Worm (Caenorhabditis elegans): ENCODE data around the gene T26E4.3.
"Not testable (repeated sequence)": the region's sequence is repeated elsewhere in the genome, so short reads cannot be mapped to it uniquely, and the experiment has no call there.

The T26E4.3 gene

DNA sequence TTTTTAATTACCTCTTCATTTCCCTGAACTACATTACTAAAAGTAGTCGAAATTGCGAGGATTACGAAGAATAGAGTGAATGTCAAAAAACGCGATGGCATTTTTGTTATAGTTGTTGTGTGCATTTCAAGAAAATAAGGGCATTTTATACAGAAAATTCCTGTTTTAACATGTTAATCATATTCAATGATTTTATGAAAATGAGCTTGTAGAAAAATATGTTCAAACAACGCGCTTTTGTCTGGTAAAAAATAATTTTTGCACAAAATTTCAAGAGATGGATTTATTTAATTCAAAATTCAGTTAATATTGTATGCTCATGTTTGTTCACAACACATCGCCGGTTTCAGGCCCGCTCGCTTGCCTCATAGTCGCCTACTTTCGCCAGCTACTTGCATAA, 15.5 kb downstream of the T26E4.3 start, which contains the start of gene T26E4.10:
Gene T26E4.10 (minus strand): TSS at position 101 of the 400 bp plus-strand sequence.
- TF ChIP-seq nhr-111 (GFP tag; optimal IDR thresholded peaks at IDR 0.05), result no peak
- peak in 1 of 2 experiments; percentile 49 for TF ChIP-seq unc-62 (GFP tag; optimal IDR thresholded peaks at IDR 0.05 in 1 of 2)
- no peak for TF ChIP-seq unc-62 (tag; optimal IDR thresholded peaks at IDR 0.05)

DNA sequence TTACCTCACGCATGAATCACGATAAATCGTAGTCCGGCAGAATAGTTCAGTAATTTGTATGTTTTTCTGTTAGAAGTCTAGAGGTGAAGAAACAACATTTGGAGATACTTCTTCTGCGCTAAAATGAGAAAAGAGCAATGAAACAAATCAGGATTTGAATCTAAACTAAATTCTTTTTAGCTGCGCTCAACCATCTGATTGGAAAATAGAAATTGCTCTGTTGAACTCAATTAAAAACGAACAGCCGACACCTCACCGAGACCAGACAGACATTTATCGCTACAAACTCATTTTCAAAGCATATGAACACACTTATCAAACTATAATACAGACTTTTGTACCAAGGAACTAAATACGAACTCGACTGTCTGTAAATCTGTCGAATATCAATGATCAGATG, 20.0 kb downstream of the T26E4.3 start, which contains the start of gene T26E4.9:
Gene T26E4.9 (minus strand): TSS at position 101 of the 400 bp plus-strand sequence.
- not testable (repeated sequence) for TF ChIP-seq lsy-2 (tag; optimal IDR thresholded peaks at IDR 0.05); egl-43 (GFP tag; IDR thresholded peaks at IDR 0.05); zfp-2 (tag; optimal IDR thresholded peaks at IDR 0.05)

DNA sequence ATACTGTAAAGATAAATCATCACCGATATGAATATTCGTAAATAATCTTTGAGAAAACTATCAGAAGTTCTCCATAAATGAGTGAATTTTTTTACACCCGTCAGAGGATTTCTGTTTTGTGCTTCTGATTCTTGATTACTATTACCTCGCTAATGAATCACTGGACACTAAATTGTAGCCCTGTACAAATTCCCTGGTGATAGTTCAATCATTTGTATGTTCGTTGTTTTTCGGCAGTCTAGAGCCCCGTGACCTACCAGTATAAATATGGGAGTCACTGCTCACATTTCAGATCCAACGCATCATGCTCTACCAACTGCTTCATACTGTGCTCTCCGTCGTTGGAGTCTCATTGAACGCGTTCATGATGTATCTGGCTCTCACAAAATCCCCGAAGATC, 20.5 kb downstream of the T26E4.3 start, which contains the start of gene srd-27:
Gene srd-27 (plus strand): TSS at position 301 of the 400 bp plus-strand sequence.
- TF ChIP-seq lir-3 (tag; optimal IDR thresholded peaks at IDR 0.05); nhr-111 (GFP tag; optimal IDR thresholded peaks at IDR 0.05); saeg-2 (GFP tag; IDR thresholded peaks at IDR 0.05): not testable (repeated sequence)

DNA sequence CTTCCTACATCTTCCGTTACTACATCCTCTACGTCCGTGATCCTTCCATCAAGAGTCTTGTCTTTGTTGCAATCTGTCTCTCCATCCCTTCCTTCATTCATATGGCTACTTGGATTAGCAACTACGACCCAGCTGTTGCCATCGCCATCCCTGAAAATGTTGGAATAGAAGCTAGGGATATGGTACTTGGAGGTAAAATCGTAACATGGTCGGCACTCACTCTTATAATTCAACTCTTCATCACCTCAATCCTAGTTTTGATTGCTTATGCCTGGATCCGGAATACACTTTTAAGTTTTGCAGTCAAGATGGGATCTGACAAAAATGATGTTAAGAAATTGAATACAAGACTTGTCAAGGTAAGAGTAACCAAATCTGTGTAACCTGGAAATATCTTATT, 21.2 kb downstream of the T26E4.3 start, which contains the start of gene T26E4.18:
Gene T26E4.18 (minus strand): TSS at position 101 of the 400 bp plus-strand sequence.
- TF ChIP-seq fkh-10 (GFP tag; optimal IDR thresholded peaks at IDR 0.05); hmg-1.1 (GFP tag; IDR thresholded peaks at IDR 0.05); gei-8 (GFP tag; optimal IDR thresholded peaks at IDR 0.05): not testable (repeated sequence)

DNA sequence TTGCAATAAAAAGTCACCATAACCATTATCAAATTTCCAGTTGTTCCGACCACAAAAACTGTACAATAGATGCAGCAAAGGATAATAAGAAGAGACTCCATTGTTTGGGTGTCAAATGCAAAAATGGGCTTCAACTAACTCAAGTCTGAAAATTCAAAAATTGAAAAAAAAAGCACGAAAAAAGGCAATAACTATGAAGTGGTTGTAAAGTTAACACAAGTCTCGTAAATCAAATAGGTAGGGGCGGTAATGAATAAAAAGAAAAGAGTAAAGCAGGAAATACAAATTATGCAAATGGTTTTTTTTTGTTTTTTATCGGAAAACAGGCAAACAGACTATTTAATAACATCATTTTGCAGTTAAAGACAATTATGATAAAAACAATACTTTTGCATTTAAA, 24.8 kb downstream of the T26E4.3 start, which contains the start of gene srsx-38:
Gene srsx-38 (minus strand): TSS at position 101 of the 400 bp plus-strand sequence.
- TF ChIP-seq lin-13 (GFP tag; optimal IDR thresholded peaks at IDR 0.05); unc-62 (GFP tag; optimal IDR thresholded peaks at IDR 0.05 in 1 of 2); unc-62 (tag; optimal IDR thresholded peaks at IDR 0.05); pqm-1 (tag; optimal IDR thresholded peaks at IDR 0.05): not testable (repeated sequence)

DNA sequence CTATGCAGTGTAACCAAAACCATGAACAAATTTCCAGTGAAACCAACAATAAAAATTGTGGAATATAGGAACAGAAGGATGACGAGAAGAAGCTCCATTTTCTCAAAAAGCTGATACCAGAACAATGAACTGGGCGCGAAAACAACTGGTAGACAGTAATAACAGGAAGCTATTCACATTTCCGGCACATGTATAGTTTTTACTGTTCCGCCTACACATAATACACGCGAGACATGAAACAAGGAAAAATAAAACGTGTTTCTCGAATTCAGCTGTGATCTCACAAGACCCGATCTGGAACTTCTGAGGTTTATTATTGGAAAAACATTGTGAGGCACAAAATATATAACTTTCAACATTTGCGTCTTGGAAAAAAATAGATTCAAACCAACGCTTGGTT, 26.9 kb downstream of the T26E4.3 start, which contains the start of gene srsx-36:
Gene srsx-36 (minus strand): TSS at position 101 of the 400 bp plus-strand sequence.
- no peak for TF ChIP-seq ceh-44 (GFP tag; IDR thresholded peaks at IDR 0.05)
- no peak for TF ChIP-seq rbr-2 (tag; optimal IDR thresholded peaks at IDR 0.05)
- TF ChIP-seq nhr-41 (GFP tag; IDR thresholded peaks at IDR 0.05), result no peak
- TF ChIP-seq spr-3 (GFP tag; optimal IDR thresholded peaks at IDR 0.05), result no peak
- no peak for TF ChIP-seq zag-1 (tag; optimal IDR thresholded peaks at IDR 0.05)
- TF ChIP-seq vab-7 (GFP tag; IDR thresholded peaks at IDR 0.05), result no peak
- no peak for TF ChIP-seq lin-15B (tag; optimal IDR thresholded peaks at IDR 0.05)
- no peak for TF ChIP-seq unc-130 (GFP tag; optimal IDR thresholded peaks at IDR 0.05)
- no peak for TF ChIP-seq fos-1 (tag; optimal IDR thresholded peaks at IDR 0.05)
- no peak for TF ChIP-seq aly-2 (tag; optimal IDR thresholded peaks at IDR 0.05)
- no peak for TF ChIP-seq pqm-1 (tag; optimal IDR thresholded peaks at IDR 0.05)

DNA sequence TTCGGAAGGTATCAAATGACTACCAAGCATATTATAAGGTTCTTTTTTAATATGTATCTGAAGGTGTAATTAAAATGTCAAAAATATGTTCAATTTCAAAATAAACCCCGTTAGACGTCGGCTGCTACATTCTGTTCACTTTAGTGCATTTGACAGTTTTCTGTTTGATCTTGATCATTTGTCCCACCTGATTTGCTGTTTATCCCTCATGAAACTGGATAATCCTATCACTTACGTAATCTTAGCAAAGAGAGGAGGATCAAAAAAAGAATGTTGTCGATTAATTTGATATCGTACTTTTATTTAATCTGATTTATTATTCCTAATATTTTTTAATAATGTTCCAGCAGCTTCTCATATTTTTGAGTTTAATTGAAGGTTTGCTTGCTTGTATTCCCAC, 27.9 kb downstream of the T26E4.3 start, which contains the start of gene F54B8.1:
Gene F54B8.1 (plus strand): TSS at position 301 of the 400 bp plus-strand sequence.
- TF ChIP-seq nhr-42 (GFP tag; IDR thresholded peaks at IDR 0.05) (no peak), mdl-1 (tag; optimal IDR thresholded peaks at IDR 0.05) (no peak), hif-1 (tag; optimal IDR thresholded peaks at IDR 0.05) (no peak)

DNA sequence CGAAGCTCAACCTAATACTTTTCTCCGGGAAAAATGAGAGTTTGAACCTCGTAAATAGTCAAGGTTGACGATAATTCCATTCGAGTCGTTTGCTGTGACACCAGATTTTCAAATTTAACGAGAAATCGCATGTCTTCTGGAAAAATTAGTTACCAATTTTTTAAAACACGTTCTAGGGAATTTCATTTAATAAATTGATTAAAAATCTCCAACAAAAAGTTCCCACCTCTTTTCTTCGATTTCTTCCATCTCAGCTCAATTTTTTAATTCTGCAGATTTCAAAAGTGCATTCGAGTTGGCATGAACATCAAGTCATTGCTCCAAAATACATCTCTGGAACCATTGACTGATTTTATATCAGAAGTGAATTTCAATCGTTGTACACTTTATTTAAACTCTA, 29.4 kb downstream of the T26E4.3 start, which contains the start of gene nhr-282:
Gene nhr-282 (plus strand): TSS at position 301 of the 400 bp plus-strand sequence.
- TF ChIP-seq nhr-42 (GFP tag; IDR thresholded peaks at IDR 0.05); ctbp-1 (GFP tag; IDR thresholded peaks at IDR 0.05); spr-1 (tag; optimal IDR thresholded peaks at IDR 0.05): not testable (repeated sequence)
